Worm (Caenorhabditis elegans) whole organism, L4 larva: ENCODE results near the gene irld-18.

Source experiments
- F26F4.8 ChIP-seq: fragments of 200-800 bp; sonication (Bioruptor generic); conservative IDR thresholded peaks from 2 replicates; pipeline ENCODE4 v1.3.6; 2022; ENCODE audit warnings: missing genetic modification characterization, missing compliant biosample characterization
- R02D3.7 ChIP-seq: fragments of 150-350 bp; sonication (generic microtip); optimal IDR thresholded peaks from 3 replicates; lab custom pipeline; 2014; ENCODE audit warnings: missing biosample characterization, missing genetic modification characterization
- Y48G9A.11 ChIP-seq: fragments of 200-800 bp; sonication (Bioruptor generic); IDR thresholded peaks from 2 replicates; pipeline ENCODE4 v1.3.6; 2022; ENCODE audit warnings: missing genetic modification reagents, missing genetic modification characterization, missing compliant biosample characterization
- Y5F2A.4 ChIP-seq: fragments of 200-800 bp; sonication (Bioruptor generic); optimal IDR thresholded peaks from 2 replicates; lab custom pipeline; 2018; ENCODE audit warnings: mild to moderate bottlenecking, missing genetic modification characterization, missing compliant biosample characterization
- ZK546.5 ChIP-seq, 2 experiments: sonication (generic microtip); optimal IDR thresholded peaks; 2 replicates each; lab custom pipeline; 2017; ENCODE audit warnings: missing biosample characterization in 2 of 2, missing genetic modification characterization in 2 of 2
- aha-1 ChIP-seq: fragments of 150-350 bp; peaks from one replicate; lab custom pipeline; 2014; ENCODE audit warnings: missing biosample characterization, missing genetic modification characterization
- ama-1 ChIP-seq: fragments of 150-350 bp; optimal IDR thresholded peaks from 2 replicates; lab custom pipeline; 2014; ENCODE audit warnings: inconsistent platforms, mixed read lengths
- ceh-32 ChIP-seq: sonication (generic microtip); optimal IDR thresholded peaks from 2 replicates; lab custom pipeline; 2016; ENCODE audit warnings: mild to moderate bottlenecking, missing genetic modification characterization, missing compliant biosample characterization; ENCODE audit not compliant: poor library complexity
- ceh-62 ChIP-seq: sonication (generic microtip); optimal IDR thresholded peaks from 2 replicates; lab custom pipeline; 2017; ENCODE audit warnings: missing biosample characterization, missing genetic modification characterization
- cey-2 ChIP-seq: sonication (generic microtip); optimal IDR thresholded peaks from 3 replicates; lab custom pipeline; 2017; ENCODE audit warnings: missing genetic modification characterization, mild to moderate bottlenecking, missing compliant biosample characterization, antibody characterized with exemption, borderline replicate concordance; ENCODE audit not compliant: insufficient read depth
- daf-12 ChIP-seq: fragments of 150-350 bp; optimal IDR thresholded peaks from 2 replicates; lab custom pipeline; 2014; ENCODE audit warnings: missing biosample characterization, missing genetic modification reagents, missing genetic modification characterization
- daf-16 ChIP-seq, 3 experiments: sonication (generic microtip); optimal IDR thresholded peaks; 2 replicates each; lab custom pipeline; 2016 to 2017; ENCODE audit warnings: missing genetic modification characterization in 3 of 3, missing genetic modification reagents in 3 of 3, mild to moderate bottlenecking in 2 of 3, missing compliant biosample characterization in 2 of 3, missing biosample characterization in 1 of 3, moderate library complexity in 1 of 3
- dmd-6 ChIP-seq: fragments of 200-800 bp; sonication (Bioruptor generic); IDR thresholded peaks from 2 replicates; pipeline ENCODE4 v1.3.6; 2022; ENCODE audit warnings: missing genetic modification reagents, missing genetic modification characterization, missing compliant biosample characterization
- dmd-8 ChIP-seq: fragments of 200-800 bp; sonication (Bioruptor generic); IDR thresholded peaks from 2 replicates; pipeline ENCODE4 v1.3.6; 2022; ENCODE audit warnings: missing genetic modification characterization, missing compliant biosample characterization
- dpl-1 ChIP-seq: fragments of 150-350 bp; optimal IDR thresholded peaks from 2 replicates; lab custom pipeline; 2014; ENCODE audit warnings: missing biosample characterization, missing genetic modification reagents, missing genetic modification characterization
- duxl-1 ChIP-seq: sonication (generic microtip); optimal IDR thresholded peaks from 2 replicates; lab custom pipeline; 2016; ENCODE audit warnings: mild to moderate bottlenecking, missing genetic modification characterization, moderate library complexity, missing compliant biosample characterization; ENCODE audit not compliant: poor library complexity
- dve-1 ChIP-seq: sonication (generic microtip); optimal IDR thresholded peaks from 2 replicates; lab custom pipeline; 2017; ENCODE audit warnings: antibody characterized with exemption, mild to moderate bottlenecking, missing genetic modification characterization, missing compliant biosample characterization; ENCODE audit not compliant: insufficient read depth
- egl-43 ChIP-seq: fragments of 200-800 bp; sonication (Bioruptor generic); IDR thresholded peaks from 2 replicates; pipeline ENCODE4 v1.3.6; 2022; ENCODE audit warnings: missing genetic modification reagents, missing genetic modification characterization, missing compliant biosample characterization
- hif-1 ChIP-seq, 2 experiments: sonication (generic microtip); optimal IDR thresholded peaks; 2 replicates each; lab custom pipeline; 2016 to 2017; ENCODE audit warnings: missing compliant biosample characterization in 2 of 2, missing genetic modification characterization in 2 of 2, missing genetic modification reagents in 2 of 2, missing genotype in 2 of 2, mild to moderate bottlenecking in 1 of 2
- lin-1 ChIP-seq: fragments of 200-800 bp; sonication (Bioruptor generic); IDR thresholded peaks from 2 replicates; pipeline ENCODE4 v1.3.6; 2022; ENCODE audit warnings: missing genetic modification reagents, missing genetic modification characterization, missing compliant biosample characterization
- lin-15B ChIP-seq: fragments of 150-350 bp; sonication (generic microtip); optimal IDR thresholded peaks from 3 replicates; lab custom pipeline; 2014; ENCODE audit warnings: missing biosample characterization, missing genetic modification characterization
- lin-39 ChIP-seq: fragments of 150-350 bp; optimal IDR thresholded peaks from 2 replicates; lab custom pipeline; 2014; ENCODE audit warnings: missing biosample characterization, missing genetic modification reagents, missing genetic modification characterization
- lir-3 ChIP-seq: sonication (generic microtip); optimal IDR thresholded peaks from 2 replicates; lab custom pipeline; 2016; ENCODE audit warnings: mild to moderate bottlenecking, missing genetic modification characterization, missing compliant biosample characterization
- mxl-2 ChIP-seq: fragments of 200-800 bp; sonication (Bioruptor generic); conservative IDR thresholded peaks from 2 replicates; pipeline ENCODE4 v1.3.6; 2022; ENCODE audit warnings: missing genetic modification reagents, missing genetic modification characterization, missing compliant biosample characterization
- nhr-102 ChIP-seq: sonication (generic microtip); optimal IDR thresholded peaks from 2 replicates; lab custom pipeline; 2016; ENCODE audit warnings: mild to moderate bottlenecking, missing genetic modification characterization, moderate library complexity, missing compliant biosample characterization
- nhr-25 ChIP-seq: sonication (generic microtip); optimal IDR thresholded peaks from 2 replicates; lab custom pipeline; 2017; ENCODE audit warnings: missing genetic modification characterization, mild to moderate bottlenecking, missing compliant biosample characterization, antibody characterized with exemption, moderate library complexity, borderline replicate concordance; ENCODE audit not compliant: insufficient read depth
- nhr-28 ChIP-seq: fragments of 150-350 bp; optimal IDR thresholded peaks from 2 replicates; lab custom pipeline; 2014; ENCODE audit warnings: missing biosample characterization, missing genetic modification characterization
- nhr-41 ChIP-seq: fragments of 200-800 bp; sonication (Bioruptor generic); IDR thresholded peaks from 2 replicates; pipeline ENCODE4 v1.3.6; 2022; ENCODE audit warnings: missing genetic modification reagents, missing genetic modification characterization, missing compliant biosample characterization
- nhr-42 ChIP-seq: fragments of 200-800 bp; sonication (Bioruptor generic); IDR thresholded peaks from 2 replicates; pipeline ENCODE4 v1.3.6; 2022; ENCODE audit warnings: missing genetic modification characterization, missing compliant biosample characterization
- nhr-6 ChIP-seq: fragments of 150-350 bp; optimal IDR thresholded peaks from 2 replicates; lab custom pipeline; 2014; ENCODE audit warnings: missing biosample characterization, missing genetic modification characterization
- pha-4 ChIP-seq, 2 experiments: fragments of 150-350 bp in 1 of 2; fragments of 200-800 bp in 1 of 2; sonication (Bioruptor generic) in 1 of 2; IDR thresholded peaks in 1 of 2; optimal IDR thresholded peaks in 1 of 2; 2 replicates each; pipeline versions ENCODE4 v1.3.6 to Lab custom; 2014 to 2022; ENCODE audit warnings: missing genetic modification characterization in 2 of 2, missing genetic modification reagents in 2 of 2, missing biosample characterization in 1 of 2, missing compliant biosample characterization in 1 of 2
- rbr-2 ChIP-seq: sonication (generic microtip); optimal IDR thresholded peaks from 2 replicates; lab custom pipeline; 2016; ENCODE audit warnings: missing genotype, missing genetic modification characterization, missing compliant biosample characterization
- saeg-2 ChIP-seq: fragments of 200-800 bp; sonication (Bioruptor generic); IDR thresholded peaks from 2 replicates; pipeline ENCODE4 v1.3.6; 2022; ENCODE audit warnings: missing genetic modification reagents, missing genetic modification characterization, missing compliant biosample characterization
- skn-1 ChIP-seq: fragments of 150-350 bp; optimal IDR thresholded peaks from 2 replicates; lab custom pipeline; 2014; ENCODE audit warnings: missing biosample characterization, missing genetic modification characterization
- unc-130 ChIP-seq: sonication (generic microtip); optimal IDR thresholded peaks from 2 replicates; lab custom pipeline; 2016; ENCODE audit warnings: missing genetic modification reagents, missing genetic modification characterization, missing compliant biosample characterization
- unc-62 ChIP-seq, 3 experiments: fragments of 150-350 bp in 1 of 3; sonication (generic microtip); optimal IDR thresholded peaks in 2 of 3; peaks in 1 of 3; 1 replicate in 1 of 3; 2 replicates in 2 of 3; lab custom pipeline; 2014 to 2017; ENCODE audit warnings: missing biosample characterization in 3 of 3, missing genetic modification characterization in 3 of 3, missing genetic modification reagents in 3 of 3, missing genotype in 1 of 3
- vab-7 ChIP-seq: fragments of 200-800 bp; sonication (Bioruptor generic); IDR thresholded peaks from 2 replicates; pipeline ENCODE4 v1.3.6; 2022; ENCODE audit warnings: missing genetic modification reagents, missing genetic modification characterization, missing compliant biosample characterization

The irld-18 gene

ce11 chrIV:14620543-14620942, 39.7 kb upstream of the irld-18 start (continued):
- TF ChIP-seq nhr-6 (tag; lab: Kevin White, UChicago): peak; percentile 11

ce11 chrIV:14620042-14620441, 39.2 kb upstream of the irld-18 start:
- TF ChIP-seq unc-62 (GFP tag; optimal IDR thresholded peaks at IDR 0.05 in 1 of 2; lab: Kevin White, UChicago): peak in 1 of 2 experiments; percentile 51
- TF ChIP-seq unc-62 (tag; optimal IDR thresholded peaks at IDR 0.05; lab: Kevin White, UChicago): no peak
- TF ChIP-seq lin-1: no peak
- peak; percentile 28 for TF ChIP-seq dve-1 (tag; lab: Kevin White, UChicago)
- no peak for TF ChIP-seq saeg-2
- TF ChIP-seq ZK546.5 (tag; optimal IDR thresholded peaks at IDR 0.05; lab: Kevin White, UChicago): no peak
- TF ChIP-seq F26F4.8: no peak
- TF ChIP-seq cey-2: no peak
- TF ChIP-seq ceh-32 (tag; lab: Kevin White, UChicago): no peak
- no peak for TF ChIP-seq nhr-25 (tag; lab: Kevin White, UChicago)
- TF ChIP-seq nhr-28: peak; percentile 10
- TF ChIP-seq nhr-102 (tag; lab: Kevin White, UChicago): no peak
- no peak for TF ChIP-seq dpl-1 (GFP tag; lab: Kevin White, UChicago)
- no peak for TF ChIP-seq hif-1 (tag; optimal IDR thresholded peaks at IDR 0.05; lab: Kevin White, UChicago)
- no peak for TF ChIP-seq skn-1 (tag; lab: Kevin White, UChicago)
- no peak for TF ChIP-seq R02D3.7 (tag; lab: Kevin White, UChicago)
- TF ChIP-seq ceh-62 (tag; lab: Kevin White, UChicago): no peak
- TF ChIP-seq Y5F2A.4 (GFP tag; lab: Kevin White, UChicago): no peak
- TF ChIP-seq daf-16 (GFP tag; optimal IDR thresholded peaks at IDR 0.05; lab: Kevin White, UChicago): no peak
- peak; percentile 56 for TF ChIP-seq daf-16 (tag; optimal IDR thresholded peaks at IDR 0.05; lab: Kevin White, UChicago)
- no peak for TF ChIP-seq lir-3 (tag; lab: Kevin White, UChicago)
- TF ChIP-seq pha-4 (GFP tag; IDR thresholded peaks at IDR 0.05; lab: Robert Waterston, UW): 0 out of 2 replicates have a peak, but pooled peaks have one; percentile 5
- TF ChIP-seq pha-4 (tag; optimal IDR thresholded peaks at IDR 0.05; lab: Kevin White, UChicago): no peak
- TF ChIP-seq dmd-8 (GFP tag; lab: Robert Waterston, UW): no peak
- peak; percentile 68 for TF ChIP-seq dmd-6

- TF ChIP-seq egl-43 (GFP tag; lab: Robert Waterston, UW) (peak; percentile 59; the same call in 1 of the 2 replicates), aha-1 (tag; lab: Kevin White, UChicago) (peak; percentile 94), lin-15B (no peak), Y48G9A.11 (GFP tag; lab: Robert Waterston, UW) (no peak), daf-12 (tag; lab: Kevin White, UChicago) (no peak), lin-1 (0 out of 2 replicates have a peak, but pooled peaks have one; percentile 15), nhr-42 (GFP tag; lab: Robert Waterston, UW) (0 out of 2 replicates have a peak, but pooled peaks have one; percentile 17), nhr-41 (GFP tag; lab: Robert Waterston, UW) (no peak), ceh-62 (tag; lab: Kevin White, UChicago) (no peak), unc-62 (GFP tag; optimal IDR thresholded peaks at IDR 0.05 in 1 of 2; lab: Kevin White, UChicago) (peak in 1 of 2 experiments; percentile 81), unc-62 (tag; optimal IDR thresholded peaks at IDR 0.05; lab: Kevin White, UChicago) (no peak), rbr-2 (tag; lab: Kevin White, UChicago) (peak; percentile 43), mxl-2 (GFP tag; lab: Robert Waterston, UW) (no peak), ama-1 (peak; percentile 54), unc-130 (no peak), hif-1 (tag; optimal IDR thresholded peaks at IDR 0.05; lab: Kevin White, UChicago) (peak in 1 of 2 experiments; percentile 1), duxl-1 (tag; lab: Kevin White, UChicago) (peak; percentile 6), cey-2 (no peak), lin-39 (tag; lab: Kevin White, UChicago) (no peak), vab-7 (GFP tag; lab: Robert Waterston, UW) (0 out of 2 replicates have a peak, but pooled peaks have one; percentile 28)
These were observed 37.7 kb upstream of the irld-18 start for ce11 chrIV:14618551-14618950.
